Worm (Caenorhabditis elegans) whole organism, dauer: ENCODE measurements around the gene his-73.

Experiments
- unc-62 ChIP-seq: sonication (generic microtip); optimal IDR thresholded peaks from 2 replicates; lab custom pipeline; 2017; ENCODE audit warnings: missing biosample characterization, missing genetic modification reagents, missing genetic modification characterization

The his-73 gene

ce11 chrII:13181465-13181864 is 2.0 kb upstream of the his-73 start, which contains the start of gene W09H1.1:
W09H1.1 (minus strand) TSS chrII:13181565.
- TF ChIP-seq unc-62, result no peak

ce11 chrII:13184129-13184528 is 624 bp downstream of the his-73 start, which contains the start of gene W09H1.3:
W09H1.3 (plus strand) TSS chrII:13184429.
- no peak for TF ChIP-seq unc-62

- no peak for TF ChIP-seq unc-62
Measured at ce11 chrII:13187188-13187587, 3.7 kb downstream of the his-73 start, which contains the start of gene mecr-1. mecr-1 (minus strand) TSS chrII:13187314.

ce11 chrII:13188084-13188483 is 4.6 kb downstream of the his-73 start:
- no peak for TF ChIP-seq unc-62

- no peak for TF ChIP-seq unc-62
Measured at ce11 chrII:13189363-13189762, 5.9 kb downstream of the his-73 start.

- no peak for TF ChIP-seq unc-62
Measured at ce11 chrII:13190412-13190811, 6.9 kb downstream of the his-73 start.

- TF ChIP-seq unc-62, result no peak
Measured at ce11 chrII:13193563-13194103, 10.1 kb downstream of the his-73 start.

- no peak for TF ChIP-seq unc-62
Measured at ce11 chrII:13195163-13195562, 11.7 kb downstream of the his-73 start, which contains the start of gene lec-1. lec-1 (plus strand) TSS chrII:13195549.

- no peak for TF ChIP-seq unc-62
Measured at ce11 chrII:13195706-13196417, 12.4 kb downstream of the his-73 start.

- TF ChIP-seq unc-62, result no peak
Measured at ce11 chrII:13196689-13197280, 13.3 kb downstream of the his-73 start.

ce11 chrII:13198845-13199244 is 15.3 kb downstream of the his-73 start:
- TF ChIP-seq unc-62, result no peak

- no peak for TF ChIP-seq unc-62
Measured at ce11 chrII:13199674-13200215, 16.2 kb downstream of the his-73 start, which contains the start of gene btf-1. btf-1 (plus strand) TSS chrII:13200165.

ce11 chrII:13215792-13216191 is 32.3 kb downstream of the his-73 start, which contains the start of gene F15D4.2:
F15D4.2 (plus strand) TSS chrII:13216092.
- no peak for TF ChIP-seq unc-62

- no peak for TF ChIP-seq unc-62
Measured at ce11 chrII:13219373-13219772, 35.9 kb downstream of the his-73 start.

ce11 chrII:13230489-13231196 is 47.1 kb downstream of the his-73 start:
- no peak for TF ChIP-seq unc-62
